Worm (Caenorhabditis elegans): ENCODE measurements around the gene T27D12.1.
A peak's percentile ranks its signal among the peaks of the same experiment; 100 is the strongest.

T27D12.1 gene

ce11 chrII:11860623-11861079, 18.2 kb downstream of the T27D12.1 start, which contains the start of gene K12D12.5 (continued):
- TF ChIP-seq lir-1 (GFP tag; conservative IDR thresholded peaks at IDR 0.05) (no peak), F49E8.2 (tag; optimal IDR thresholded peaks at IDR 0.05; ENCODE audit: insufficient read depth) (peak; percentile 40), nhr-90 (tag; optimal IDR thresholded peaks at IDR 0.05) (no peak), aptf-3 (GFP tag; IDR thresholded peaks at IDR 0.05) (no peak), hsf-1 (GFP tag; IDR thresholded peaks at IDR 0.05) (no peak), ets-4 (GFP tag; optimal IDR thresholded peaks at IDR 0.05) (no peak), ceh-100 (GFP tag; IDR thresholded peaks at IDR 0.05) (no peak; the same call in 1 of the 2 replicates), ztf-26 (tag; optimal IDR thresholded peaks at IDR 0.05) (no peak), him-1 (tag; optimal IDR thresholded peaks at IDR 0.05) (peak; percentile 72), ztf-25 (GFP tag; IDR thresholded peaks at IDR 0.05) (peak; percentile 66; the same call in 1 of the 2 replicates), F33H1.4 (GFP tag; IDR thresholded peaks at IDR 0.05) (peak; percentile 64; the same call in 1 of the 2 replicates), tbx-9 (tag; optimal IDR thresholded peaks at IDR 0.05; ENCODE audit: borderline replicate concordance) (no peak), Y79H2A.3 (GFP tag; conservative IDR thresholded peaks at IDR 0.05) (no peak), madf-10 (tag; optimal IDR thresholded peaks at IDR 0.05) (no peak), xnd-1 (tag; optimal IDR thresholded peaks at IDR 0.05) (peak; percentile 64), rec-8 (tag; optimal IDR thresholded peaks at IDR 0.05) (peak in 1 of 2 experiments; percentile 41), ztf-22 (GFP tag; optimal IDR thresholded peaks at IDR 0.05) (no peak), dpl-1 (GFP tag; optimal IDR thresholded peaks at IDR 0.05) (no peak), mcd-1 (GFP tag; IDR thresholded peaks at IDR 0.05) (0 out of 2 replicates have a peak, but pooled peaks have one; percentile 27), C17E4.6 (GFP tag; IDR thresholded peaks at IDR 0.05) (no peak), B0035.1 (tag; optimal IDR thresholded peaks at IDR 0.05) (no peak), F22D6.2 (tag; optimal IDR thresholded peaks at IDR 0.05) (no peak), cebp-2 (GFP tag; IDR thresholded peaks at IDR 0.05) (0 out of 2 replicates have a peak, but pooled peaks have one; percentile 17), snpc-1.1 (tag; optimal IDR thresholded peaks at IDR 0.05; ENCODE audit: insufficient read depth) (no peak), fkh-3 (tag; optimal IDR thresholded peaks at IDR 0.05) (no peak), nhr-80 (tag; optimal IDR thresholded peaks at IDR 0.05) (no peak), B0019.2 (GFP tag; conservative IDR thresholded peaks at IDR 0.05) (peak; percentile 35; the same call in 1 of the 2 replicates), lsy-27 (tag; optimal IDR thresholded peaks at IDR 0.05; ENCODE audit: borderline replicate concordance, insufficient read depth) (no peak), nhr-179 (tag; optimal IDR thresholded peaks at IDR 0.05) (no peak), attf-5 (GFP tag; optimal IDR thresholded peaks at IDR 0.05) (no peak), Y53G8AR.9 (GFP tag; conservative IDR thresholded peaks at IDR 0.05) (no peak), egl-44 (GFP tag; IDR thresholded peaks at IDR 0.05) (no peak), rpc-1 (optimal IDR thresholded peaks at IDR 0.05) (no peak), rpc-1 (tag; optimal IDR thresholded peaks at IDR 0.05) (no peak), attf-6 (GFP tag; IDR thresholded peaks at IDR 0.05) (no peak), ekl-4 (GFP tag; IDR thresholded peaks at IDR 0.05) (no peak), Y67H2A.10 (GFP tag; conservative IDR thresholded peaks at IDR 0.05) (no peak), ztf-6 (GFP tag; IDR thresholded peaks at IDR 0.05) (no peak), efl-1 (GFP tag; optimal IDR thresholded peaks at IDR 0.05) (peak; percentile 60), bed-1 (GFP tag; IDR thresholded peaks at IDR 0.05) (no peak), die-1 (tag; optimal IDR thresholded peaks at IDR 0.05) (no peak), sdz-38 (tag; optimal IDR thresholded peaks at IDR 0.05) (no peak), F10E7.11 (tag; optimal IDR thresholded peaks at IDR 0.05) (no peak), K11D2.4 (GFP tag; IDR thresholded peaks at IDR 0.05) (no peak), lin-35 (GFP tag; optimal IDR thresholded peaks at IDR 0.05) (no peak), hrde-1 (tag; optimal IDR thresholded peaks at IDR 0.05; ENCODE audit: borderline replicate concordance) (peak; percentile 56), atf-7 (tag; optimal IDR thresholded peaks at IDR 0.05) (no peak), Y95B8A.8 (GFP tag; IDR thresholded peaks at IDR 0.05) (no peak), egrh-3 (GFP tag; IDR thresholded peaks at IDR 0.05) (no peak)
